Fruit fly (Drosophila melanogaster): ENCODE measurements around the gene Phlpp.
A peak's percentile ranks its signal among the peaks of the same experiment; 100 is the strongest.

Phlpp gene

DNA sequence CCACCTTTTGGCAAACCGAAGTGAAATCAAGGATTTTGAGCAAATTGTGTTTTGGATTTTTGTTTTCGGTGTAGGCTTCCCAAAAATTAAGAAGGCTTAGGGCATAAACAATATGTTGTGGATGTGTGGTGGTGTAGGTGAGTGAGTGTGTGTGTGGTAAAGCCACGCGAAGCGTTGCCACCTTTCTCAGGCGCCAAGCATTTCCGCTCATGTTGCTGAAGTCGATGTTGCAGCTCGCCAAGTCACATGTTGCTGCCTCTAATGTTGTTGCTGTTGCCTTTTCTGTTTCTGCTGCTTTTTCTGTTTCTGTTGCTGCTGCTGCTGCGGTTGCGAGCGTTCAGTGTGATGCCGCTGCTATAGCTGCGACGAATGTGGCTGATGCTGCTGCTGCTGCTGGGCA, 20.8 kb downstream of the Phlpp start (continued):
- TF ChIP-seq fu2 (GFP tag; optimal IDR thresholded peaks at IDR 0.05) (no peak), org-1 (GFP tag; optimal IDR thresholded peaks at IDR 0.05) (peak; percentile 7), cg (GFP tag; optimal IDR thresholded peaks at IDR 0.05) (peak; percentile 35), sna (GFP tag; IDR thresholded peaks at IDR 0.05; ENCODE audit: partially characterized antibody) (peak; percentile 35; the same call in 1 of the 2 replicates), CG13287 (GFP tag; IDR thresholded peaks at IDR 0.05; ENCODE audit: partially characterized antibody) (no peak), Asciz (GFP tag; optimal IDR thresholded peaks at IDR 0.05) (peak; percentile 31), CG14667 (GFP tag; IDR thresholded peaks at IDR 0.05) (no peak), stwl (tag; optimal IDR thresholded peaks at IDR 0.05) (peak; percentile 65), Ravus (GFP tag; IDR thresholded peaks at IDR 0.05) (no peak), CG31224 (GFP tag; IDR thresholded peaks at IDR 0.05) (no peak), bab2 (GFP tag; optimal IDR thresholded peaks at IDR 0.05) (no peak), CG1603 (tag; optimal IDR thresholded peaks at IDR 0.05) (peak; percentile 33), bigmax (GFP tag; optimal IDR thresholded peaks at IDR 0.05) (no peak), CG17912 (GFP tag; optimal IDR thresholded peaks at IDR 0.05) (no peak), bsh (GFP tag; optimal IDR thresholded peaks at IDR 0.05) (peak in 1 of 2 experiments; percentile 22), zf30C (GFP tag; optimal IDR thresholded peaks at IDR 0.05) (no peak), HLH3B (GFP tag; IDR thresholded peaks at IDR 0.05) (0 out of 2 replicates have a peak, but pooled peaks have one; percentile 4), Ets97D (GFP tag; optimal IDR thresholded peaks at IDR 0.05) (peak; percentile 59), MTF-1 (GFP tag; optimal IDR thresholded peaks at IDR 0.05; ENCODE audit: borderline replicate concordance) (peak; percentile 27), ttk (GFP tag; IDR thresholded peaks at IDR 0.05) (no peak), lov (optimal IDR thresholded peaks at IDR 0.05) (no peak), lov (GFP tag; IDR thresholded peaks at IDR 0.05) (0 out of 3 replicates have a peak, but pooled peaks have one; percentile 47), Med (GFP tag) (peak; percentile 61), nom (GFP tag; optimal IDR thresholded peaks at IDR 0.05) (no peak), ham (GFP tag; IDR thresholded peaks at IDR 0.05) (no peak), MBD-R2 (GFP tag; IDR thresholded peaks at IDR 0.05) (0 out of 2 replicates have a peak, but pooled peaks have one; percentile 21), kni (GFP tag; optimal IDR thresholded peaks at IDR 0.05) (no peak), bowl (GFP tag; IDR thresholded peaks at IDR 0.05) (peak; percentile 18; the same call in 1 of the 2 replicates), CG5180 (GFP tag; optimal IDR thresholded peaks at IDR 0.05) (no peak)

DNA sequence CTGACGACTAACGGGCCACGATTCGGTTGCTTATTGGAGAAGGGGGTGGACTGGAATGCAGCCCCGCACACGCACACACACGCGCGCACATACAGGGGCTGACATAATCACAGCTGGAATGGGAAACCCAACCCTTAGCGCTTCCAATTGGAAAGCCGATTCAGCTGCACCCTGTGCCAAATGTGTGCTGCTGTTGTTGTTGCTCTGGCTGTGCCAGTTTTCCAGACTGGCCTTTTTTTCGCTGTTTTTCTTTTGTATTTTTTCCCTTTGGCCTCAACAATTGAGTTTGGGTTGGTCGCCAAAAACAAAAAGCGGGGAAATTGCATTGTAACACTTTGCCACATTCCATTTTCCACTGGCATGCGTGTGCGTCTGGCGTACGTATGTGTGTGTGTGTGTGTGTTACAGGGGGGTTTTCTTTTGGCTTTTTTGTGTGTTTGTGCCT, 24.4 kb downstream of the Phlpp start:
- TF ChIP-seq Med (GFP tag) = peak; percentile 25
- no peak for TF ChIP-seq Neu2 (GFP tag; optimal IDR thresholded peaks at IDR 0.05; ENCODE audit: borderline replicate concordance)
- TF ChIP-seq Hr39 (optimal IDR thresholded peaks at IDR 0.05) = peak; percentile 98
- TF ChIP-seq CG5245 (GFP tag; optimal IDR thresholded peaks at IDR 0.05) = no peak
- no peak for TF ChIP-seq Scr (GFP tag; IDR thresholded peaks at IDR 0.05; ENCODE audit: partially characterized antibody)
- no peak for TF ChIP-seq CG7987 (GFP tag; optimal IDR thresholded peaks at IDR 0.05)
- peak; percentile 24; the same call in 1 of the 2 replicates for TF ChIP-seq Adf1 (GFP tag; IDR thresholded peaks at IDR 0.05)
- peak; percentile 15; the same call in 1 of the 2 replicates for TF ChIP-seq Drgx (GFP tag; IDR thresholded peaks at IDR 0.05)
- TF ChIP-seq Lpt (GFP tag; optimal IDR thresholded peaks at IDR 0.05) = no peak
- no peak for TF ChIP-seq ro (GFP tag; IDR thresholded peaks at IDR 0.05)
- peak; percentile 34 for TF ChIP-seq sqz (GFP tag; optimal IDR thresholded peaks at IDR 0.05)
- peak; percentile 95 for TF ChIP-seq Nf-YC (tag; optimal IDR thresholded peaks at IDR 0.05)
- no peak for TF ChIP-seq lov (optimal IDR thresholded peaks at IDR 0.05)
- TF ChIP-seq lov (GFP tag; IDR thresholded peaks at IDR 0.05) = no peak
- peak; percentile 63 for TF ChIP-seq cg (GFP tag; optimal IDR thresholded peaks at IDR 0.05)
- no peak for TF ChIP-seq CG32532 (GFP tag; IDR thresholded peaks at IDR 0.05)
- TF ChIP-seq ken (GFP tag; IDR thresholded peaks at IDR 0.05) = no peak
- peak; percentile 98 for TF ChIP-seq CG6254 (GFP tag; optimal IDR thresholded peaks at IDR 0.05)
- TF ChIP-seq CG10366 (GFP tag; IDR thresholded peaks at IDR 0.05) = peak; percentile 70
- no peak for TF ChIP-seq CG43689 (GFP tag; IDR thresholded peaks at IDR 0.05)
- TF ChIP-seq pros (GFP tag; optimal IDR thresholded peaks at IDR 0.05) = peak; percentile 1
- TF ChIP-seq CG7839 (tag; optimal IDR thresholded peaks at IDR 0.05) = no peak
- TF ChIP-seq onecut (GFP tag; IDR thresholded peaks at IDR 0.05) = no peak
- TF ChIP-seq crc (GFP tag; optimal IDR thresholded peaks at IDR 0.05) = no peak
- no peak for TF ChIP-seq luna (GFP tag; optimal IDR thresholded peaks at IDR 0.05)
- TF ChIP-seq Nf-YB (GFP tag; optimal IDR thresholded peaks at IDR 0.05) = peak; percentile 93

All from whole organism, embryonic.